Fruit fly (Drosophila melanogaster): ENCODE measurements around the gene Argp.

Argp gene

DNA sequence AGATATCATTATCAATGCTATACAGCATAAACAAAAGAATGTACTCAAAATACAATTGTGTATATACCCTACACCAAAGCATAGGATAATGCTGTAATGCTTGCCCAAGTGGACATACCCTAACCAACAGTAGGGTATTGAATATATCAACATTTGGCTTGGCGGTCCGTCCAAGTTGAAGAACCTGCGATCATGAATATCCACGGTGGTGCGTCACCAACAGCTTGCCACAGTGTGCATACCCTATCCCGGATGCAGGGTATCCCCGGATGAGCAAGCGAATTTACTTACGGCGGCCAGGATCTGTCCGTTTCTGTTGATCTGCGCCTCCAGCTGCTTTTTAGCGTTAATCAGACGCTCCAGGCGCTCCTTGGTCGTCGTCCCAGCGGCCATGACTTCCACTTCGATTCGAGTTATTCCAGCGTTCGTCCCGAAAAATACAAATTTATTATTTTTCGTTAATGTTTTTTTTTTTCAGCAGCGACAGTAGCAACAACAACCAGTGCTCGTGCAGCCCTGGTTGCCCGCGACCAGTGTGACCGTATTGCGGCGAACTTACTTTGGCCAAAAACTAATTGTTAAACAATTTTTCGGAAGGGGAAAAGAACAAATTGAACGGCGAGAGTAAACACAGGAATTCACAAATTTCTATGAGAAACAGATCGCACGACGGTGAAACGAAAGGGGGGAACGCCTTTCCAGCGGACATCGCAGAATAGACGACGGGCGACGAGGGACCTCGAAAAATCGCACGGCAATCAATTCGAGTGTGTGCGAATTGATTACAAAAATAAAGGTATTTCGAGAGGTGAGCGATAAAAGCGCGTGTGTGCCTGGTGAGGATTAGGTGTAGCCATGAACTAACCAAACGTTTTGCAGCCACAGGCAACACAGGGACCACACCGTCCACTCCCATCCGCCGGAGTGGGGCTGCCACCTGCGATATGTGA lies 33.3 kb downstream of the Argp start, which contains the start of the genes Lkb1 and CG9588:
Gene Lkb1 (plus strand): TSS at position 413 of the 950 bp plus-strand sequence.
Gene CG9588 (minus strand): TSS at position 545 of the 950 bp plus-strand sequence.
- TF ChIP-seq Jra (GFP tag; optimal IDR thresholded peaks at IDR 0.05) (no peak), Abd-B (GFP tag; optimal IDR thresholded peaks at IDR 0.05) (no peak), ey (GFP tag; optimal IDR thresholded peaks at IDR 0.05) (peak; percentile 77), foxo (GFP tag; optimal IDR thresholded peaks at IDR 0.05) (peak in 1 of 2 experiments; percentile 80), GATAd (GFP tag; optimal IDR thresholded peaks at IDR 0.05) (no peak), Rel (GFP tag; optimal IDR thresholded peaks at IDR 0.05) (no peak), Rel (tag; optimal IDR thresholded peaks at IDR 0.05) (peak; percentile 79), psq (GFP tag; optimal IDR thresholded peaks at IDR 0.05) (peak; percentile 56), rgr (GFP tag; optimal IDR thresholded peaks at IDR 0.05) (peak; percentile 62), dl (GFP tag; optimal IDR thresholded peaks at IDR 0.05; ENCODE audit: insufficient read depth in 1 of 2, partially characterized antibody in 2 of 2) (no peak), Dif (GFP tag; optimal IDR thresholded peaks at IDR 0.05; ENCODE audit: partially characterized antibody) (no peak), fru (GFP tag; optimal IDR thresholded peaks at IDR 0.05) (peak; percentile 69), CG32264 (GFP tag; optimal IDR thresholded peaks at IDR 0.05) (no peak), h (GFP tag; optimal IDR thresholded peaks at IDR 0.05) (peak; percentile 56), usp (GFP tag; optimal IDR thresholded peaks at IDR 0.05) (no peak), pan (optimal IDR thresholded peaks at IDR 0.05) (no peak), woc (GFP tag; optimal IDR thresholded peaks at IDR 0.05) (no peak), CrebA (GFP tag; optimal IDR thresholded peaks at IDR 0.05; ENCODE audit: borderline replicate concordance) (no peak), sage (GFP tag; optimal IDR thresholded peaks at IDR 0.05) (no peak), N (GFP tag; optimal IDR thresholded peaks at IDR 0.05) (no peak), Sp1 (GFP tag; optimal IDR thresholded peaks at IDR 0.05) (peak; percentile 13), Dfd (GFP tag; optimal IDR thresholded peaks at IDR 0.05) (no peak), br (GFP tag; optimal IDR thresholded peaks at IDR 0.05) (peak; percentile 66), OdsH (GFP tag; optimal IDR thresholded peaks at IDR 0.05) (peak; percentile 66), Vsx2 (GFP tag; optimal IDR thresholded peaks at IDR 0.05; ENCODE audit: partially characterized antibody) (no peak), tai (GFP tag; optimal IDR thresholded peaks at IDR 0.05) (no peak), brk (GFP tag; optimal IDR thresholded peaks at IDR 0.05) (no peak), sv (GFP tag; optimal IDR thresholded peaks at IDR 0.05) (peak; percentile 39), Myc (optimal IDR thresholded peaks at IDR 0.05) (no peak), Hr78 (GFP tag; optimal IDR thresholded peaks at IDR 0.05) (no peak), dmrt93B (GFP tag; optimal IDR thresholded peaks at IDR 0.05) (no peak), lola (GFP tag; optimal IDR thresholded peaks at IDR 0.05) (no peak), dsf (GFP tag; optimal IDR thresholded peaks at IDR 0.05; ENCODE audit: borderline replicate concordance) (no peak), Mio (GFP tag; optimal IDR thresholded peaks at IDR 0.05) (no peak), jim (GFP tag; optimal IDR thresholded peaks at IDR 0.05) (peak; percentile 51), Hnf4 (GFP tag; optimal IDR thresholded peaks at IDR 0.05) (no peak), Hr83 (GFP tag; optimal IDR thresholded peaks at IDR 0.05; ENCODE audit: poor library complexity, severe bottlenecking) (peak; percentile 53), HLH106 (tag; optimal IDR thresholded peaks at IDR 0.05) (peak; percentile 27), CG9705 (GFP tag; optimal IDR thresholded peaks at IDR 0.05) (no peak)

DNA sequence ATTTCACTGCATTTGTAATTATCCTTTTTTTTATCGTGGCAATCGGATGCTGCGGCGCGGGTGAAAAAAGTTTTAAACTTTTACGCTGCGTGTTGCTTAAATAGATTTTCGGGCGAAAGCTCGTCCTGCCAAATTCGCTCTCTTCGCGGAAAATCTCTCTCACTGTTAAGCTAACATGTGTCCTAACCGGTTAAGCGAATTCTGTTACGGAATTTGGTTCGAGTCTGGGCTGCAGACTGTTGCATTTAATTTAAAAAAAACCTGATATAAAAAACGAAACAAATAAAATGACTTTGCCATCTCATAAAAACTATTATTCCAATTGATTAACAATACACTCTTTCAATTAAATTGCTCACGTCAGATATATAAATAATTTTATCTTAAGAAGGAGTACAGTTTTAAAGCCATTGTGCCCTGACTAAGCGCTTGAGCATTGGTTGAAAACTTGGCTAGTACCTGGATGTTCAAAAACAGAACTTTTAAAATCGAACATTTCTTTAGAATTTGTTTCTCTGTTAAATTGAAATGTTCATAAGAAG lies 35.2 kb downstream of the Argp start, which contains the start of gene Task6:
Gene Task6 (minus strand): TSS at position 51 of the 542 bp plus-strand sequence.
- TF ChIP-seq Myc (optimal IDR thresholded peaks at IDR 0.05), result peak; percentile 73
- TF ChIP-seq Abd-B (GFP tag; optimal IDR thresholded peaks at IDR 0.05), result no peak

Measured in whole organism, wandering third instar larva.